Worm (Caenorhabditis elegans): ENCODE results near the gene R05A10.2.

R05A10.2 gene

DNA sequence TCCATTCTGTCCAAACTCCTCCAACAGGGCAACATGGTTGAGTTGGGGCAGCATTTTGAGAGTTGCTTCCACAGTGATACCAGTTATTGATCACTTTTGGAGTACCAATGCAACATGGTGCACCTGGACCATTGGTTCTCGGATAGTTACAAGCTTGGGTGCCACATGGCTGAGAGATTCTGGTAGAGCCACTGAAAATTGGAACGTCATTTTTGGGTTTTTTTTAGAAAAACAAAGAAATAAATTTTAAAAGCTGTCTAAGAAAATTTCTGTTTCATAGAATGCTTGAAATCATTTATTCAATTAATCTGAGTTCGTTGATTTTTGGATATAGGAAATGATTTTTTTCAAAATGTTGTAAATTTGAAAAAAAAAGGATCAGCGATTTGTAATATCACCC, 50.1 kb downstream of the R05A10.2 start:
- no peak for TF ChIP-seq C34F6.9 (tag; optimal IDR thresholded peaks at IDR 0.05)
- TF ChIP-seq egl-27 (tag; optimal IDR thresholded peaks at IDR 0.05) = no peak
- no peak for TF ChIP-seq ztf-1 (GFP tag; conservative IDR thresholded peaks at IDR 0.05)
- no peak for TF ChIP-seq lsy-2 (tag; optimal IDR thresholded peaks at IDR 0.05)
- TF ChIP-seq mdl-1 (tag; optimal IDR thresholded peaks at IDR 0.05) = no peak
- no peak for TF ChIP-seq nhr-77 (tag; optimal IDR thresholded peaks at IDR 0.05)
- no peak for TF ChIP-seq ztf-11 (tag; optimal IDR thresholded peaks at IDR 0.05)
- TF ChIP-seq nhr-6 (tag; optimal IDR thresholded peaks at IDR 0.05) = no peak
- TF ChIP-seq unc-55 (GFP tag; optimal IDR thresholded peaks at IDR 0.05) = no peak

DNA sequence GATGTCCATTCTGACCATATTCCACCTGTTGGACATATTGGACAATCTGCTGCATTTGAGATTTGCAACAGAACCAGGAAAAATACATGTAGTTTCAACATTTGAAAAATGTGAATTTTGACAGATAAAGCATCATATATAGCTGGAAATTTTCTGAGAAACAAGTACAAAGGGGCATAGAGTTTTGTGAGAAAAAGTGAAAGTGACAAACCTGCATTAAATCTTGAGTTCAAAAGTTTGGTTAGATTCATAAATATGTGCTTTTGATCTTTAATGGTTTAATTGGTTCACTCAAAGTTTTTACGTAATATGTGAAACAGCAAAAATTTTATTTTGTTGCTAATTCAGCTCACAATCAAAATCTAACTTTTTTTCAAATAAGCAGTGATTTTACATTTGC, 51.0 kb downstream of the R05A10.2 start, which contains the start of gene F02H6.7:
Gene F02H6.7 (minus strand): TSS at position 101 of the 400 bp plus-strand sequence.
- TF ChIP-seq F13H6.1 (tag; optimal IDR thresholded peaks at IDR 0.05) (no peak), crh-2 (tag; optimal IDR thresholded peaks at IDR 0.05) (no peak)

Data from whole organism, L2 larva.